Fruit fly (Drosophila melanogaster): ENCODE measurements around the gene alphaCOP.

- TF ChIP-seq EcR (GFP tag; optimal IDR thresholded peaks at IDR 0.05), result no peak
- no peak for TF ChIP-seq psq (optimal IDR thresholded peaks at IDR 0.05)
Measured at dm6 chr3L:1614465-1615084, 30.4 kb downstream of the alphaCOP start.
